Worm (Caenorhabditis elegans) whole organism, L1 larva: ENCODE data around the gene col-43.

ENCODE experiments used
- C16A3.4 ChIP-seq: fragments of 150-350 bp; optimal IDR thresholded peaks from 2 replicates; lab custom pipeline; 2014; ENCODE audit warnings: missing biosample characterization, missing genetic modification characterization
- F16B12.6 ChIP-seq: fragments of 150-350 bp; optimal IDR thresholded peaks from 2 replicates; lab custom pipeline; 2014; ENCODE audit warnings: missing biosample characterization, missing genetic modification characterization
- aha-1 ChIP-seq: fragments of 150-350 bp; optimal IDR thresholded peaks from 2 replicates; lab custom pipeline; 2014; ENCODE audit warnings: missing biosample characterization, missing genetic modification characterization
- alr-1 ChIP-seq: fragments of 200-800 bp; sonication (Bioruptor generic); optimal IDR thresholded peaks from 2 replicates; lab custom pipeline; 2018; ENCODE audit warnings: borderline replicate concordance, mild to moderate bottlenecking, missing genetic modification characterization, missing compliant biosample characterization
- ama-1 ChIP-seq: fragments of 150-350 bp; optimal IDR thresholded peaks from 2 replicates; lab custom pipeline; 2014
- ceh-63 ChIP-seq: fragments of 200-800 bp; sonication (Bioruptor generic); optimal IDR thresholded peaks from 2 replicates; lab custom pipeline; 2018; ENCODE audit warnings: mild to moderate bottlenecking, missing genetic modification characterization, missing compliant biosample characterization
- ceh-82 ChIP-seq, 3 experiments: fragments of 150-350 bp in 1 of 3; sonication (generic microtip) in 2 of 3; optimal IDR thresholded peaks; 2 replicates each; lab custom pipeline; 2014 to 2017; ENCODE audit warnings: missing biosample characterization in 3 of 3, missing genetic modification characterization in 3 of 3
- ceh-88 ChIP-seq: fragments of 200-800 bp; sonication (Bioruptor generic); IDR thresholded peaks from 2 replicates; pipeline ENCODE4 v1.3.6; 2022; ENCODE audit warnings: missing genetic modification characterization, missing compliant biosample characterization
- ceh-90 ChIP-seq: sonication (generic microtip); optimal IDR thresholded peaks from 2 replicates; lab custom pipeline; 2016; ENCODE audit warnings: missing genetic modification characterization, missing compliant biosample characterization
- ces-1 ChIP-seq: fragments of 150-350 bp; optimal IDR thresholded peaks from 2 replicates; lab custom pipeline; 2014; ENCODE audit warnings: missing biosample characterization, missing genetic modification reagents, missing genetic modification characterization
- dpl-1 ChIP-seq, 3 experiments: fragments of 150-350 bp in 2 of 3; sonication (generic microtip) in 1 of 3; optimal IDR thresholded peaks; 2 replicates each; lab custom pipeline; 2014 to 2017; ENCODE audit warnings: missing biosample characterization in 3 of 3, missing genetic modification characterization in 3 of 3, missing genetic modification reagents in 3 of 3
- efl-1 ChIP-seq, 4 experiments: fragments of 150-350 bp; optimal IDR thresholded peaks in 3 of 4; peaks in 1 of 4; 1 replicate in 1 of 4; 2 replicates in 3 of 4; lab custom pipeline; 2014; ENCODE audit warnings: missing biosample characterization in 2 of 4, missing genetic modification characterization in 2 of 4, missing genetic modification reagents in 2 of 4
- efl-3 ChIP-seq: fragments of 200-800 bp; sonication (Bioruptor generic); optimal IDR thresholded peaks from 2 replicates; lab custom pipeline; 2018; ENCODE audit warnings: mild to moderate bottlenecking, missing genetic modification characterization, missing compliant biosample characterization
- egl-13 ChIP-seq: sonication (generic microtip); optimal IDR thresholded peaks from 2 replicates; lab custom pipeline; 2016; ENCODE audit warnings: missing genotype, missing genetic modification reagents, missing genetic modification characterization, missing compliant biosample characterization
- elt-2 ChIP-seq: sonication (generic microtip); optimal IDR thresholded peaks from 2 replicates; lab custom pipeline; 2016; ENCODE audit warnings: missing genetic modification characterization, mild to moderate bottlenecking, inconsistent platforms, missing compliant biosample characterization, missing genetic modification reagents
- fkh-10 ChIP-seq: sonication (generic microtip); optimal IDR thresholded peaks from 2 replicates; lab custom pipeline; 2017; ENCODE audit warnings: missing biosample characterization, missing genetic modification reagents, missing genetic modification characterization
- fkh-4 ChIP-seq: sonication (generic microtip); optimal IDR thresholded peaks from 2 replicates; lab custom pipeline; 2016; ENCODE audit warnings: missing compliant biosample characterization, missing genetic modification characterization, borderline replicate concordance
- fkh-8 ChIP-seq: sonication (generic microtip); optimal IDR thresholded peaks from 2 replicates; lab custom pipeline; 2016; ENCODE audit warnings: mild to moderate bottlenecking, missing genetic modification characterization, missing compliant biosample characterization
- hlh-4 ChIP-seq: sonication (generic microtip); optimal IDR thresholded peaks from 2 replicates; lab custom pipeline; 2016; ENCODE audit warnings: mild to moderate bottlenecking, missing genetic modification characterization, missing compliant biosample characterization
- irx-1 ChIP-seq: sonication (generic microtip); optimal IDR thresholded peaks from 2 replicates; lab custom pipeline; 2016; ENCODE audit warnings: missing genetic modification characterization, missing compliant biosample characterization
- lin-14 ChIP-seq: fragments of 200-800 bp; sonication (Bioruptor generic); optimal IDR thresholded peaks from 2 replicates; lab custom pipeline; 2018; ENCODE audit warnings: mild to moderate bottlenecking, missing genetic modification characterization, moderate library complexity, missing compliant biosample characterization
- lin-35 ChIP-seq, 2 experiments: fragments of 150-350 bp; optimal IDR thresholded peaks; 2 replicates each; lab custom pipeline; 2014; ENCODE audit warnings: missing biosample characterization in 2 of 2, missing genetic modification characterization in 2 of 2, missing genetic modification reagents in 2 of 2
- lir-3 ChIP-seq: sonication (generic microtip); optimal IDR thresholded peaks from 2 replicates; lab custom pipeline; 2016; ENCODE audit warnings: mild to moderate bottlenecking, missing genetic modification characterization, moderate library complexity, missing compliant biosample characterization; ENCODE audit not compliant: poor library complexity
- lsy-2 ChIP-seq, 2 experiments: fragments of 150-350 bp; optimal IDR thresholded peaks; 2 replicates each; lab custom pipeline; 2014; ENCODE audit warnings: missing biosample characterization in 2 of 2, missing genetic modification characterization in 2 of 2
- nhr-19 ChIP-seq: fragments of 200-800 bp; sonication (Bioruptor generic); conservative IDR thresholded peaks from 2 replicates; pipeline ENCODE4 v1.3.6; 2022; ENCODE audit warnings: missing genetic modification characterization, missing compliant biosample characterization
- nhr-76 ChIP-seq: sonication (generic microtip); optimal IDR thresholded peaks from 2 replicates; lab custom pipeline; 2017; ENCODE audit warnings: missing biosample characterization, missing genetic modification characterization
- nhr-77 ChIP-seq: fragments of 150-350 bp; optimal IDR thresholded peaks from 2 replicates; lab custom pipeline; 2014; ENCODE audit warnings: missing biosample characterization, missing genetic modification characterization
- nhr-84 ChIP-seq: sonication (generic microtip); optimal IDR thresholded peaks from 2 replicates; lab custom pipeline; 2017; ENCODE audit warnings: missing biosample characterization, missing genetic modification characterization
- nhr-90 ChIP-seq: sonication (generic microtip); optimal IDR thresholded peaks from 2 replicates; lab custom pipeline; 2016; ENCODE audit warnings: mild to moderate bottlenecking, missing genetic modification characterization, missing compliant biosample characterization; ENCODE audit not compliant: poor library complexity
- pag-3 ChIP-seq: sonication (generic microtip); optimal IDR thresholded peaks from 2 replicates; lab custom pipeline; 2017; ENCODE audit warnings: missing genetic modification characterization, mild to moderate bottlenecking, missing compliant biosample characterization, antibody characterized with exemption, borderline replicate concordance; ENCODE audit not compliant: insufficient read depth
- pqm-1 ChIP-seq: sonication (generic microtip); optimal IDR thresholded peaks from 3 replicates; lab custom pipeline; 2017; ENCODE audit warnings: missing biosample characterization, missing genetic modification characterization
- skn-1 ChIP-seq: fragments of 150-350 bp; optimal IDR thresholded peaks from 2 replicates; lab custom pipeline; 2014; ENCODE audit warnings: missing biosample characterization, missing genetic modification characterization
- snu-23 ChIP-seq: sonication (generic microtip); optimal IDR thresholded peaks from 2 replicates; lab custom pipeline; 2016; ENCODE audit warnings: missing genetic modification characterization, missing compliant biosample characterization
- sptf-1 ChIP-seq: fragments of 150-350 bp; optimal IDR thresholded peaks from 2 replicates; lab custom pipeline; 2014; ENCODE audit warnings: missing biosample characterization, missing genetic modification characterization
- swsn-7 ChIP-seq: sonication (generic microtip); optimal IDR thresholded peaks from 2 replicates; lab custom pipeline; 2016; ENCODE audit warnings: missing genetic modification characterization, missing compliant biosample characterization
- tbx-2 ChIP-seq: sonication (generic microtip); optimal IDR thresholded peaks from 2 replicates; lab custom pipeline; 2016; ENCODE audit warnings: missing genetic modification characterization, missing compliant biosample characterization
- tlp-1 ChIP-seq: fragments of 150-350 bp; optimal IDR thresholded peaks from 2 replicates; lab custom pipeline; 2014; ENCODE audit warnings: missing biosample characterization, missing genetic modification characterization
- unc-130 ChIP-seq: fragments of 150-350 bp; optimal IDR thresholded peaks from 2 replicates; lab custom pipeline; 2017; ENCODE audit warnings: missing biosample characterization, missing genetic modification characterization, inconsistent platforms
- unc-62 ChIP-seq: fragments of 150-350 bp; optimal IDR thresholded peaks from 2 replicates; lab custom pipeline; 2014; ENCODE audit warnings: missing biosample characterization, missing genetic modification reagents, missing genetic modification characterization
- unc-86 ChIP-seq: sonication (generic microtip); optimal IDR thresholded peaks from 2 replicates; lab custom pipeline; 2016; ENCODE audit warnings: missing genetic modification characterization, missing compliant biosample characterization
- vab-15 ChIP-seq: sonication (generic microtip); optimal IDR thresholded peaks from 2 replicates; lab custom pipeline; 2017; ENCODE audit warnings: missing genotype, mild to moderate bottlenecking, missing genetic modification characterization, missing compliant biosample characterization
- xbp-1 ChIP-seq: sonication (generic microtip); optimal IDR thresholded peaks from 2 replicates; lab custom pipeline; 2016; ENCODE audit warnings: missing genetic modification characterization, missing compliant biosample characterization
- zag-1 ChIP-seq: fragments of 150-350 bp; optimal IDR thresholded peaks from 2 replicates; lab custom pipeline; 2014; ENCODE audit warnings: missing biosample characterization, missing genetic modification characterization
- zip-4 ChIP-seq: fragments of 200-800 bp; sonication (Bioruptor generic); optimal IDR thresholded peaks from 2 replicates; lab custom pipeline; 2018; ENCODE audit warnings: mild to moderate bottlenecking, missing genetic modification characterization, moderate library complexity, missing compliant biosample characterization
- ztf-11 ChIP-seq, 2 experiments: sonication (generic microtip); optimal IDR thresholded peaks; 2 replicates each; lab custom pipeline; 2016 to 2017; ENCODE audit warnings: missing genetic modification characterization in 2 of 2, missing biosample characterization in 1 of 2, missing compliant biosample characterization in 1 of 2
- ztf-4 ChIP-seq: fragments of 150-350 bp; optimal IDR thresholded peaks from 2 replicates; lab custom pipeline; 2014; ENCODE audit warnings: missing biosample characterization, missing genetic modification characterization

The col-43 gene

ce11 chrV:8031121-8031520 lies 19.6 kb downstream of the col-43 start, which contains the start of gene vars-1 (continued):
- peak in 2 of 3 experiments; percentile 47 to 69 for TF ChIP-seq ceh-82 (tag; optimal IDR thresholded peaks at IDR 0.05; lab: Kevin White, UChicago)
- no peak for TF ChIP-seq lin-14
- TF ChIP-seq egl-13 (tag; lab: Kevin White, UChicago): no peak
- peak; percentile 74 to 84 for TF ChIP-seq lsy-2 (tag; optimal IDR thresholded peaks at IDR 0.05; lab: Kevin White, UChicago)
- TF ChIP-seq dpl-1 (GFP tag; optimal IDR thresholded peaks at IDR 0.05; lab: Kevin White, UChicago): peak; percentile 92 to 97 (median 97)
- peak; percentile 39 for TF ChIP-seq unc-86 (tag; lab: Kevin White, UChicago)
- TF ChIP-seq zag-1 (tag; lab: Kevin White, UChicago): no peak
- no peak for TF ChIP-seq tlp-1 (tag; lab: Kevin White, UChicago)
- TF ChIP-seq ztf-4: no peak
- TF ChIP-seq swsn-7 (tag; lab: Kevin White, UChicago): peak; percentile 53
- no peak for TF ChIP-seq alr-1 (tag; lab: Kevin White, UChicago)
- peak; percentile 97 to 99 for TF ChIP-seq efl-1 (optimal IDR thresholded peaks at IDR 0.05; lab: Kevin White, UChicago)
- peak; percentile 97 to 100 for TF ChIP-seq efl-1 (GFP tag; optimal IDR thresholded peaks at IDR 0.05 in 1 of 2; lab: Kevin White, UChicago)
- TF ChIP-seq ceh-63: no peak
- peak; percentile 52 for TF ChIP-seq F16B12.6 (tag; lab: Kevin White, UChicago)
- peak; percentile 63 for TF ChIP-seq unc-130 (tag; lab: Kevin White, UChicago)
- peak; percentile 63 for TF ChIP-seq nhr-19 (GFP tag; lab: Robert Waterston, UW)
- no peak for TF ChIP-seq pag-3 (tag; lab: Kevin White, UChicago)
- TF ChIP-seq pqm-1 (tag; lab: Kevin White, UChicago): no peak
- TF ChIP-seq nhr-76 (tag; lab: Kevin White, UChicago): no peak
- no peak for TF ChIP-seq ces-1 (GFP tag; lab: Kevin White, UChicago)
- no peak for TF ChIP-seq vab-15 (tag; lab: Kevin White, UChicago)
- TF ChIP-seq nhr-84 (tag; lab: Kevin White, UChicago): no peak
- peak; percentile 48 for TF ChIP-seq irx-1 (tag; lab: Kevin White, UChicago)
- TF ChIP-seq lir-3: no peak
- TF ChIP-seq xbp-1: peak; percentile 58
- peak; percentile 10 for TF ChIP-seq elt-2 (tag; lab: Kevin White, UChicago)
- peak; percentile 51 for TF ChIP-seq nhr-77 (tag; lab: Kevin White, UChicago)
- peak; percentile 67 for TF ChIP-seq C16A3.4 (tag; lab: Kevin White, UChicago)
- no peak for TF ChIP-seq sptf-1 (tag; lab: Kevin White, UChicago)
- TF ChIP-seq ama-1 (lab: Kevin White, UChicago): no peak
- TF ChIP-seq nhr-90 (tag; lab: Kevin White, UChicago): peak; percentile 61
- TF ChIP-seq zip-4 (GFP tag; lab: Kevin White, UChicago): no peak
- peak; percentile 66 for TF ChIP-seq tbx-2
- no peak for TF ChIP-seq aha-1 (tag; lab: Kevin White, UChicago)
- TF ChIP-seq skn-1 (tag; lab: Kevin White, UChicago): peak; percentile 57
- TF ChIP-seq fkh-10 (GFP tag; lab: Kevin White, UChicago): no peak
- no peak for TF ChIP-seq fkh-4 (tag; lab: Kevin White, UChicago)
- no peak for TF ChIP-seq ztf-11 (tag; optimal IDR thresholded peaks at IDR 0.05; lab: Kevin White, UChicago)
- TF ChIP-seq unc-62 (GFP tag; lab: Kevin White, UChicago): no peak
- no peak for TF ChIP-seq efl-3 (GFP tag; lab: Kevin White, UChicago)
- TF ChIP-seq snu-23 (GFP tag; lab: Kevin White, UChicago): peak; percentile 75
- no peak for TF ChIP-seq fkh-8 (tag; lab: Kevin White, UChicago)
- no peak for TF ChIP-seq ceh-90
- no peak for TF ChIP-seq ceh-88
- TF ChIP-seq lin-35 (GFP tag; optimal IDR thresholded peaks at IDR 0.05; lab: Kevin White, UChicago): peak; percentile 96 to 98
- TF ChIP-seq hlh-4 (tag; lab: Kevin White, UChicago): no peak
